Worm (Caenorhabditis elegans) whole organism, L4 larva: ENCODE data around the gene Y41C4A.9.

Experiments
- D1046.2 ChIP-seq: fragments of 200-800 bp; sonication (Bioruptor generic); IDR thresholded peaks from 2 replicates; pipeline ENCODE4 v1.3.6; 2022; ENCODE audit warnings: missing genetic modification characterization, missing compliant biosample characterization
- F49E8.2 ChIP-seq: sonication (generic microtip); optimal IDR thresholded peaks from 2 replicates; lab custom pipeline; 2016; ENCODE audit warnings: missing compliant biosample characterization, mild to moderate bottlenecking, missing genetic modification characterization, borderline replicate concordance
- Y105C5A.15 ChIP-seq: fragments of 200-800 bp; sonication (Bioruptor generic); IDR thresholded peaks from 2 replicates; pipeline ENCODE4 v1.3.6; 2022; ENCODE audit warnings: missing genetic modification characterization, missing compliant biosample characterization
- ZK546.5 ChIP-seq, 2 experiments: sonication (generic microtip); optimal IDR thresholded peaks; 2 replicates each; lab custom pipeline; 2017; ENCODE audit warnings: missing biosample characterization in 2 of 2, missing genetic modification characterization in 2 of 2
- aha-1 ChIP-seq: fragments of 150-350 bp; peaks from one replicate; lab custom pipeline; 2014; ENCODE audit warnings: missing biosample characterization, missing genetic modification characterization
- aly-2 ChIP-seq: sonication (generic microtip); optimal IDR thresholded peaks from 2 replicates; lab custom pipeline; 2018; ENCODE audit warnings: missing biosample characterization, missing genetic modification characterization
- arid-1 ChIP-seq: fragments of 200-800 bp; sonication (Bioruptor generic); conservative IDR thresholded peaks from 2 replicates; pipeline ENCODE4 v1.3.6; 2022; ENCODE audit warnings: missing genetic modification reagents, missing genetic modification characterization, missing compliant biosample characterization
- ceh-20 ChIP-seq: fragments of 200-800 bp; sonication (Bioruptor generic); IDR thresholded peaks from 2 replicates; pipeline ENCODE4 v1.3.6; 2022; ENCODE audit warnings: missing genetic modification reagents, missing genetic modification characterization, missing compliant biosample characterization
- ceh-82 ChIP-seq: sonication (generic microtip); optimal IDR thresholded peaks from 2 replicates; lab custom pipeline; 2017; ENCODE audit warnings: missing biosample characterization, missing genetic modification characterization
- ces-1 ChIP-seq: fragments of 150-350 bp; sonication (generic microtip); optimal IDR thresholded peaks from 4 replicates; lab custom pipeline; 2014; ENCODE audit warnings: missing biosample characterization, missing genetic modification reagents, missing genetic modification characterization
- cey-2 ChIP-seq: sonication (generic microtip); optimal IDR thresholded peaks from 3 replicates; lab custom pipeline; 2017; ENCODE audit warnings: missing genetic modification characterization, mild to moderate bottlenecking, missing compliant biosample characterization, antibody characterized with exemption, borderline replicate concordance; ENCODE audit not compliant: insufficient read depth
- ctbp-1 ChIP-seq: fragments of 200-800 bp; sonication (Bioruptor generic); IDR thresholded peaks from 2 replicates; pipeline ENCODE4 v1.3.6; 2022; ENCODE audit warnings: missing genetic modification reagents, missing genetic modification characterization, missing compliant biosample characterization
- daf-12 ChIP-seq: fragments of 150-350 bp; optimal IDR thresholded peaks from 2 replicates; lab custom pipeline; 2014; ENCODE audit warnings: missing biosample characterization, missing genetic modification reagents, missing genetic modification characterization
- daf-19 ChIP-seq: fragments of 200-800 bp; sonication (Bioruptor generic); conservative IDR thresholded peaks from 2 replicates; pipeline ENCODE4 v1.3.6; 2022; ENCODE audit warnings: missing genetic modification characterization, missing compliant biosample characterization
- dmd-6 ChIP-seq: fragments of 200-800 bp; sonication (Bioruptor generic); IDR thresholded peaks from 2 replicates; pipeline ENCODE4 v1.3.6; 2022; ENCODE audit warnings: missing genetic modification reagents, missing genetic modification characterization, missing compliant biosample characterization
- dmd-8 ChIP-seq: fragments of 200-800 bp; sonication (Bioruptor generic); IDR thresholded peaks from 2 replicates; pipeline ENCODE4 v1.3.6; 2022; ENCODE audit warnings: missing genetic modification characterization, missing compliant biosample characterization
- dmd-9 ChIP-seq: fragments of 200-800 bp; sonication (Bioruptor generic); IDR thresholded peaks from 2 replicates; pipeline ENCODE4 v1.3.6; 2022; ENCODE audit warnings: missing genetic modification reagents, missing genetic modification characterization, missing compliant biosample characterization
- fkh-10 ChIP-seq: fragments of 150-350 bp; optimal IDR thresholded peaks from 2 replicates; lab custom pipeline; 2014; ENCODE audit warnings: missing biosample characterization, missing genetic modification reagents, missing genetic modification characterization
- hif-1 ChIP-seq, 2 experiments: sonication (generic microtip); optimal IDR thresholded peaks; 2 replicates each; lab custom pipeline; 2016 to 2017; ENCODE audit warnings: missing compliant biosample characterization in 2 of 2, missing genetic modification characterization in 2 of 2, missing genetic modification reagents in 2 of 2, missing genotype in 2 of 2, mild to moderate bottlenecking in 1 of 2
- lim-7 ChIP-seq: fragments of 200-800 bp; sonication (Bioruptor generic); IDR thresholded peaks from 2 replicates; pipeline ENCODE4 v1.3.6; 2022; ENCODE audit warnings: missing genetic modification characterization, missing compliant biosample characterization
- lin-13 ChIP-seq: fragments of 150-350 bp; optimal IDR thresholded peaks from 2 replicates; lab custom pipeline; 2014; ENCODE audit warnings: missing biosample characterization, missing genetic modification reagents, missing genetic modification characterization
- lin-29 ChIP-seq: fragments of 200-800 bp; sonication (Bioruptor generic); IDR thresholded peaks from 2 replicates; pipeline ENCODE4 v1.3.6; 2022; ENCODE audit warnings: missing genetic modification reagents, missing genetic modification characterization, missing compliant biosample characterization
- lir-3 ChIP-seq: sonication (generic microtip); optimal IDR thresholded peaks from 2 replicates; lab custom pipeline; 2016; ENCODE audit warnings: mild to moderate bottlenecking, missing genetic modification characterization, missing compliant biosample characterization
- lsy-2 ChIP-seq, 2 experiments: fragments of 150-350 bp in 1 of 2; sonication (generic microtip) in 1 of 2; optimal IDR thresholded peaks; 2 replicates each; lab custom pipeline; 2014 to 2017; ENCODE audit warnings: missing biosample characterization in 2 of 2, missing genetic modification characterization in 2 of 2
- madf-5 ChIP-seq, 2 experiments: fragments of 200-800 bp; sonication (Bioruptor generic); IDR thresholded peaks; 2 replicates each; pipeline ENCODE4 v1.3.6; 2022; ENCODE audit warnings: missing compliant biosample characterization in 2 of 2, missing genetic modification characterization in 2 of 2
- madf-9 ChIP-seq: fragments of 200-800 bp; sonication (Bioruptor generic); conservative IDR thresholded peaks from 2 replicates; pipeline ENCODE4 v1.3.6; 2022; ENCODE audit warnings: missing genetic modification reagents, missing genetic modification characterization, missing compliant biosample characterization
- mdl-1 ChIP-seq, 2 experiments: fragments of 150-350 bp in 1 of 2; sonication (generic microtip) in 1 of 2; optimal IDR thresholded peaks; 2 replicates each; lab custom pipeline; 2014 to 2017; ENCODE audit warnings: missing biosample characterization in 2 of 2, missing genetic modification characterization in 2 of 2
- mep-1 ChIP-seq: fragments of 150-350 bp; sonication (generic microtip); optimal IDR thresholded peaks from 3 replicates; lab custom pipeline; 2014; ENCODE audit warnings: missing biosample characterization, missing genetic modification characterization
- mxl-2 ChIP-seq: fragments of 200-800 bp; sonication (Bioruptor generic); conservative IDR thresholded peaks from 2 replicates; pipeline ENCODE4 v1.3.6; 2022; ENCODE audit warnings: missing genetic modification reagents, missing genetic modification characterization, missing compliant biosample characterization
- mxl-3 ChIP-seq: fragments of 200-800 bp; sonication (Bioruptor generic); optimal IDR thresholded peaks from 2 replicates; lab custom pipeline; 2018; ENCODE audit warnings: mild to moderate bottlenecking, missing genetic modification characterization, missing compliant biosample characterization
- nhr-11 ChIP-seq: fragments of 150-350 bp; optimal IDR thresholded peaks from 2 replicates; lab custom pipeline; 2014; ENCODE audit warnings: missing biosample characterization, missing genetic modification characterization
- nhr-237 ChIP-seq: sonication (generic microtip); optimal IDR thresholded peaks from 2 replicates; lab custom pipeline; 2017; ENCODE audit warnings: missing biosample characterization, missing genetic modification characterization
- nhr-28 ChIP-seq: fragments of 150-350 bp; optimal IDR thresholded peaks from 2 replicates; lab custom pipeline; 2014; ENCODE audit warnings: missing biosample characterization, missing genetic modification characterization
- nhr-42 ChIP-seq: fragments of 200-800 bp; sonication (Bioruptor generic); IDR thresholded peaks from 2 replicates; pipeline ENCODE4 v1.3.6; 2022; ENCODE audit warnings: missing genetic modification characterization, missing compliant biosample characterization
- nhr-77 ChIP-seq: fragments of 150-350 bp; optimal IDR thresholded peaks from 2 replicates; lab custom pipeline; 2014; ENCODE audit warnings: missing biosample characterization, missing genetic modification characterization
- rbr-2 ChIP-seq: sonication (generic microtip); optimal IDR thresholded peaks from 2 replicates; lab custom pipeline; 2016; ENCODE audit warnings: missing genotype, missing genetic modification characterization, missing compliant biosample characterization
- sdz-12 ChIP-seq: fragments of 200-800 bp; sonication (Bioruptor generic); optimal IDR thresholded peaks from 2 replicates; lab custom pipeline; 2018; ENCODE audit warnings: mild to moderate bottlenecking, missing genetic modification characterization, missing compliant biosample characterization
- skn-1 ChIP-seq: fragments of 150-350 bp; optimal IDR thresholded peaks from 2 replicates; lab custom pipeline; 2014; ENCODE audit warnings: missing biosample characterization, missing genetic modification characterization
- snpc-1.2 ChIP-seq: fragments of 200-800 bp; sonication (Bioruptor generic); IDR thresholded peaks from 2 replicates; pipeline ENCODE4 v1.3.6; 2022; ENCODE audit warnings: missing genetic modification reagents, missing genetic modification characterization, missing compliant biosample characterization
- snpc-4 ChIP-seq: fragments of 150-350 bp; optimal IDR thresholded peaks from 2 replicates; lab custom pipeline; 2014; ENCODE audit warnings: missing biosample characterization, missing genetic modification characterization
- spr-1 ChIP-seq: sonication (generic microtip); optimal IDR thresholded peaks from 2 replicates; lab custom pipeline; 2016; ENCODE audit warnings: mild to moderate bottlenecking, missing genetic modification characterization, missing compliant biosample characterization
- spr-3 ChIP-seq: fragments of 200-800 bp; sonication (Bioruptor generic); optimal IDR thresholded peaks from 2 replicates; lab custom pipeline; 2018; ENCODE audit warnings: mild to moderate bottlenecking, missing genetic modification characterization, missing compliant biosample characterization
- unc-130 ChIP-seq: sonication (generic microtip); optimal IDR thresholded peaks from 2 replicates; lab custom pipeline; 2016; ENCODE audit warnings: missing genetic modification reagents, missing genetic modification characterization, missing compliant biosample characterization
- unc-39 ChIP-seq: sonication (generic microtip); optimal IDR thresholded peaks from 2 replicates; lab custom pipeline; 2017; ENCODE audit warnings: missing biosample characterization, missing genetic modification characterization
- unc-62 ChIP-seq, 3 experiments: fragments of 150-350 bp in 1 of 3; sonication (generic microtip); optimal IDR thresholded peaks in 2 of 3; peaks in 1 of 3; 1 replicate in 1 of 3; 2 replicates in 2 of 3; lab custom pipeline; 2014 to 2017; ENCODE audit warnings: missing biosample characterization in 3 of 3, missing genetic modification characterization in 3 of 3, missing genetic modification reagents in 3 of 3, missing genotype in 1 of 3
- vab-7 ChIP-seq: fragments of 200-800 bp; sonication (Bioruptor generic); IDR thresholded peaks from 2 replicates; pipeline ENCODE4 v1.3.6; 2022; ENCODE audit warnings: missing genetic modification reagents, missing genetic modification characterization, missing compliant biosample characterization
- zag-1 ChIP-seq: fragments of 150-350 bp; optimal IDR thresholded peaks from 2 replicates; lab custom pipeline; 2014; ENCODE audit warnings: missing biosample characterization, missing genetic modification characterization
- zfp-2 ChIP-seq: sonication (generic microtip); optimal IDR thresholded peaks from 2 replicates; lab custom pipeline; 2016; ENCODE audit warnings: mild to moderate bottlenecking, missing genetic modification characterization, missing compliant biosample characterization
- zfp-3 ChIP-seq: fragments of 200-800 bp; sonication (Bioruptor generic); conservative IDR thresholded peaks from 2 replicates; pipeline ENCODE4 v1.3.6; 2022; ENCODE audit warnings: missing genetic modification reagents, missing genetic modification characterization, missing compliant biosample characterization
- zip-11 ChIP-seq: fragments of 200-800 bp; sonication (Bioruptor generic); IDR thresholded peaks from 2 replicates; pipeline ENCODE4 v1.3.6; 2022; ENCODE audit warnings: missing genetic modification characterization, missing compliant biosample characterization
- zip-2 ChIP-seq: fragments of 150-350 bp; optimal IDR thresholded peaks from 2 replicates; lab custom pipeline; 2014; ENCODE audit warnings: missing biosample characterization, missing genetic modification characterization
- ztf-7 ChIP-seq: fragments of 150-350 bp; optimal IDR thresholded peaks from 2 replicates; lab custom pipeline; 2014; ENCODE audit warnings: missing biosample characterization, missing genetic modification characterization

Y41C4A.9 gene

ce11 chrIII:11738482-11738881, 20.0 kb upstream of the Y41C4A.9 start (continued):
- TF ChIP-seq lir-3 (tag; lab: Kevin White, UChicago): no peak
- TF ChIP-seq unc-62 (GFP tag; optimal IDR thresholded peaks at IDR 0.05 in 1 of 2; lab: Kevin White, UChicago): peak in 1 of 2 experiments; percentile 65
- TF ChIP-seq unc-62 (tag; optimal IDR thresholded peaks at IDR 0.05; lab: Kevin White, UChicago): no peak
- TF ChIP-seq aha-1 (tag; lab: Kevin White, UChicago): peak; percentile 59
- no peak for TF ChIP-seq nhr-237 (tag; lab: Kevin White, UChicago)
- TF ChIP-seq ces-1: no peak
- no peak for TF ChIP-seq nhr-77 (tag; lab: Kevin White, UChicago)
- no peak for TF ChIP-seq mxl-3
- TF ChIP-seq F49E8.2 (tag; lab: Kevin White, UChicago): no peak
- TF ChIP-seq snpc-1.2: no peak
- no peak for TF ChIP-seq unc-130 (GFP tag; lab: Kevin White, UChicago)
- TF ChIP-seq zip-11 (GFP tag; lab: Robert Waterston, UW): no peak
- peak in 1 of 2 experiments; percentile 52 for TF ChIP-seq lsy-2 (tag; optimal IDR thresholded peaks at IDR 0.05; lab: Kevin White, UChicago)
- no peak for TF ChIP-seq zfp-3 (GFP tag; lab: Robert Waterston, UW)
- no peak for TF ChIP-seq arid-1 (GFP tag; lab: Robert Waterston, UW)
- no peak for TF ChIP-seq spr-1 (tag; lab: Kevin White, UChicago)
- no peak for TF ChIP-seq fkh-10
- TF ChIP-seq ztf-7 (tag; lab: Kevin White, UChicago): no peak
- no peak for TF ChIP-seq aly-2 (tag; lab: Kevin White, UChicago)
- TF ChIP-seq zfp-2 (tag; lab: Kevin White, UChicago): no peak
- no peak for TF ChIP-seq lin-29 (GFP tag; lab: Robert Waterston, UW)
- TF ChIP-seq cey-2 (tag; lab: Kevin White, UChicago): no peak
- 0 out of 2 replicates have a peak, but pooled peaks have one; percentile 36 for TF ChIP-seq ctbp-1 (GFP tag; lab: Robert Waterston, UW)
- no peak for TF ChIP-seq snpc-4 (tag; lab: Kevin White, UChicago)
- no peak for TF ChIP-seq unc-39 (tag; lab: Kevin White, UChicago)
- TF ChIP-seq daf-19 (GFP tag; lab: Robert Waterston, UW): no peak
- TF ChIP-seq sdz-12: no peak
- no peak for TF ChIP-seq skn-1 (tag; lab: Kevin White, UChicago)
- peak in 1 of 2 experiments; percentile 25 for TF ChIP-seq mdl-1 (tag; optimal IDR thresholded peaks at IDR 0.05; lab: Kevin White, UChicago)
- TF ChIP-seq hif-1 (tag; optimal IDR thresholded peaks at IDR 0.05; lab: Kevin White, UChicago): peak in 1 of 2 experiments; percentile 3
- TF ChIP-seq spr-3: no peak
- TF ChIP-seq mep-1 (tag; lab: Kevin White, UChicago): peak; percentile 30
- no peak for TF ChIP-seq ceh-82 (tag; lab: Kevin White, UChicago)
- no peak for TF ChIP-seq D1046.2 (GFP tag; lab: Robert Waterston, UW)
- no peak for TF ChIP-seq mxl-2 (GFP tag; lab: Robert Waterston, UW)
- TF ChIP-seq nhr-42 (GFP tag; lab: Robert Waterston, UW): no peak
- no peak for TF ChIP-seq zip-2 (tag; lab: Kevin White, UChicago)
- TF ChIP-seq ZK546.5 (tag; optimal IDR thresholded peaks at IDR 0.05; lab: Kevin White, UChicago): no peak
- TF ChIP-seq madf-9 (GFP tag; lab: Robert Waterston, UW): no peak
- TF ChIP-seq dmd-8 (GFP tag; lab: Robert Waterston, UW): no peak
- TF ChIP-seq madf-5 (GFP tag; IDR thresholded peaks at IDR 0.05; lab: Robert Waterston, UW): no peak
- no peak for TF ChIP-seq zag-1
- TF ChIP-seq dmd-9 (GFP tag; lab: Robert Waterston, UW): no peak
- peak; percentile 1 for TF ChIP-seq rbr-2
- no peak for TF ChIP-seq nhr-11 (tag; lab: Kevin White, UChicago)
- no peak for TF ChIP-seq vab-7 (GFP tag; lab: Robert Waterston, UW)
- TF ChIP-seq lin-13: no peak
- no peak for TF ChIP-seq lim-7 (GFP tag; lab: Robert Waterston, UW)
- TF ChIP-seq ceh-20 (GFP tag; lab: Robert Waterston, UW): peak; percentile 62; the same call in 1 of the 2 replicates
- TF ChIP-seq dmd-6 (GFP tag; lab: Robert Waterston, UW): peak; percentile 36
- TF ChIP-seq Y105C5A.15: no peak
- no peak for TF ChIP-seq daf-12 (tag; lab: Kevin White, UChicago)
- TF ChIP-seq nhr-28 (tag; lab: Kevin White, UChicago): peak; percentile 25
